Worm (Caenorhabditis elegans): Measurements from ENCODE around the gene mrps-5.

The mrps-5 gene

ce11 chrV:12588030-12588429, 24.7 kb downstream of the mrps-5 start, which contains the start of gene C14C10.1:
Gene C14C10.1, plus strand, starts transcription at chrV:12588330.
- TF ChIP-seq rnt-1 (tag; optimal IDR thresholded peaks at IDR 0.05) (no peak), nhr-90 (tag; optimal IDR thresholded peaks at IDR 0.05; ENCODE audit: poor library complexity) (no peak), ztf-4 (tag; optimal IDR thresholded peaks at IDR 0.05) (no peak), lin-15B (tag; optimal IDR thresholded peaks at IDR 0.05) (no peak), ztf-11 (tag; optimal IDR thresholded peaks at IDR 0.05) (no peak), elt-2 (tag; optimal IDR thresholded peaks at IDR 0.05) (no peak), ces-1 (GFP tag; optimal IDR thresholded peaks at IDR 0.05) (no peak), tlp-1 (tag; optimal IDR thresholded peaks at IDR 0.05) (no peak), grh-1 (GFP tag; IDR thresholded peaks at IDR 0.05) (no peak), dsc-1 (tag; optimal IDR thresholded peaks at IDR 0.05) (no peak), snpc-4 (tag; optimal IDR thresholded peaks at IDR 0.05) (no peak), lin-14 (GFP tag; optimal IDR thresholded peaks at IDR 0.05) (no peak), nhr-12 (tag; optimal IDR thresholded peaks at IDR 0.05) (no peak), jun-1 (tag; optimal IDR thresholded peaks at IDR 0.05) (no peak), ceh-88 (GFP tag; IDR thresholded peaks at IDR 0.05) (no peak), aly-2 (tag; optimal IDR thresholded peaks at IDR 0.05) (no peak), ama-1 (optimal IDR thresholded peaks at IDR 0.05) (no peak), ets-5 (GFP tag; IDR thresholded peaks at IDR 0.05) (no peak), pax-3 (tag; optimal IDR thresholded peaks at IDR 0.05) (no peak)

- TF ChIP-seq fos-1 (tag; optimal IDR thresholded peaks at IDR 0.05) (no peak), ztf-11 (tag; optimal IDR thresholded peaks at IDR 0.05) (no peak), lin-13 (GFP tag; optimal IDR thresholded peaks at IDR 0.05) (no peak), tlp-1 (tag; optimal IDR thresholded peaks at IDR 0.05) (no peak), zag-1 (tag; optimal IDR thresholded peaks at IDR 0.05) (no peak), unc-86 (tag; optimal IDR thresholded peaks at IDR 0.05) (no peak), zip-4 (GFP tag; optimal IDR thresholded peaks at IDR 0.05) (no peak), hlh-4 (tag; optimal IDR thresholded peaks at IDR 0.05) (no peak), dpl-1 (GFP tag; optimal IDR thresholded peaks at IDR 0.05) (no peak)
Measured at ce11 chrV:12590601-12591000, 27.3 kb downstream of the mrps-5 start, which contains the start of gene ttr-43. Gene ttr-43, minus strand, starts transcription at chrV:12590701.

ce11 chrV:12592379-12592778, 29.1 kb downstream of the mrps-5 start, which contains the start of gene C14C10.2:
Gene C14C10.2, minus strand, starts transcription at chrV:12592479.
- no peak for TF ChIP-seq skn-1 (tag; optimal IDR thresholded peaks at IDR 0.05)
- peak; percentile 26 for TF ChIP-seq aly-2 (tag; optimal IDR thresholded peaks at IDR 0.05)

- no peak for TF ChIP-seq mep-1 (tag; optimal IDR thresholded peaks at IDR 0.05)
- no peak for TF ChIP-seq nhr-84 (tag; optimal IDR thresholded peaks at IDR 0.05)
- no peak for TF ChIP-seq rnt-1 (tag; optimal IDR thresholded peaks at IDR 0.05)
- no peak for TF ChIP-seq xbp-1 (tag; optimal IDR thresholded peaks at IDR 0.05)
- TF ChIP-seq snpc-4 (tag; optimal IDR thresholded peaks at IDR 0.05), result no peak
- TF ChIP-seq zip-4 (GFP tag; optimal IDR thresholded peaks at IDR 0.05), result no peak
- TF ChIP-seq dsc-1 (tag; optimal IDR thresholded peaks at IDR 0.05), result no peak
- no peak for TF ChIP-seq pax-3 (tag; optimal IDR thresholded peaks at IDR 0.05)
- TF ChIP-seq dpl-1 (GFP tag; optimal IDR thresholded peaks at IDR 0.05), result no peak
- TF ChIP-seq aly-2 (tag; optimal IDR thresholded peaks at IDR 0.05), result no peak
- TF ChIP-seq ceh-88 (GFP tag; IDR thresholded peaks at IDR 0.05), result no peak
- no peak for TF ChIP-seq C34B4.2 (tag; optimal IDR thresholded peaks at IDR 0.05)
Measured at ce11 chrV:12596196-12596595, 32.9 kb downstream of the mrps-5 start, which contains the start of gene mma-1. Gene mma-1, minus strand, starts transcription at chrV:12596296.

ce11 chrV:12596795-12597194, 33.5 kb downstream of the mrps-5 start:
- TF ChIP-seq nhr-71 (tag; optimal IDR thresholded peaks at IDR 0.05), result peak; percentile 71
- no peak for TF ChIP-seq lin-13 (GFP tag; optimal IDR thresholded peaks at IDR 0.05)
- peak; percentile 44 for TF ChIP-seq lin-14 (GFP tag; optimal IDR thresholded peaks at IDR 0.05)
- peak; percentile 1 for TF ChIP-seq pax-3 (tag; optimal IDR thresholded peaks at IDR 0.05)
- peak in 2 of 6 experiments; percentile 2 to 8 for TF ChIP-seq elt-3 (tag; optimal IDR thresholded peaks at IDR 0.05)
- TF ChIP-seq F16B12.6 (tag; optimal IDR thresholded peaks at IDR 0.05), result peak; percentile 21
- peak; percentile 26 to 51 (median 34) for TF ChIP-seq ceh-82 (tag; optimal IDR thresholded peaks at IDR 0.05)
- TF ChIP-seq nhr-76 (tag; optimal IDR thresholded peaks at IDR 0.05), result peak; percentile 63
- no peak for TF ChIP-seq ceh-90 (tag; optimal IDR thresholded peaks at IDR 0.05)
- peak; percentile 35 to 60 for TF ChIP-seq lsy-2 (tag; optimal IDR thresholded peaks at IDR 0.05)
- peak; percentile 45 to 52 for TF ChIP-seq efl-1 (optimal IDR thresholded peaks at IDR 0.05)
- TF ChIP-seq efl-1 (GFP tag; optimal IDR thresholded peaks at IDR 0.05 in 1 of 2), result peak; percentile 23 to 93
- TF ChIP-seq unc-130 (tag; optimal IDR thresholded peaks at IDR 0.05), result peak; percentile 73
- no peak for TF ChIP-seq nhr-237 (tag; optimal IDR thresholded peaks at IDR 0.05)
- TF ChIP-seq snpc-4 (tag; optimal IDR thresholded peaks at IDR 0.05), result peak; percentile 22
- TF ChIP-seq nhr-85 (tag), result peak; percentile 76
- TF ChIP-seq pqm-1 (tag; optimal IDR thresholded peaks at IDR 0.05), result no peak
- TF ChIP-seq nhr-77 (tag; optimal IDR thresholded peaks at IDR 0.05), result peak; percentile 22
- TF ChIP-seq ceh-8 (GFP tag; optimal IDR thresholded peaks at IDR 0.05), result no peak
- TF ChIP-seq irx-1 (tag; optimal IDR thresholded peaks at IDR 0.05), result peak; percentile 25

Data from whole organism, L1 larva.